Fruit fly (Drosophila melanogaster) whole organism, pupa: ENCODE results near the gene CG42810.

Experiments used
- CG14655 ChIP-seq: fragments of 200-800 bp; sonication (Bioruptor generic); optimal IDR thresholded peaks from 3 replicates; lab custom pipeline; 2017; ENCODE audit warnings: mild to moderate bottlenecking, missing biosample characterization, missing genetic modification reagents, missing genetic modification characterization
- CG15710 ChIP-seq: fragments of 200-800 bp; sonication (Bioruptor generic); optimal IDR thresholded peaks from 2 replicates; lab custom pipeline; 2018; ENCODE audit warnings: missing biosample characterization, mild to moderate bottlenecking, missing genetic modification characterization, moderate library complexity
- CG8159 ChIP-seq: fragments of 200-800 bp; sonication (Bioruptor generic); optimal IDR thresholded peaks from 3 replicates; lab custom pipeline; 2018; ENCODE audit warnings: missing biosample characterization, mild to moderate bottlenecking, missing genetic modification characterization, moderate library complexity
- Ets98B ChIP-seq: fragments of 200-800 bp; sonication (Bioruptor generic); IDR thresholded peaks from 2 replicates; pipeline ENCODE4 v1.3.6; 2022; ENCODE audit warnings: missing biosample characterization, missing genetic modification characterization

- TF ChIP-seq CG15710 (tag; lab: Kevin White, UChicago) (no peak), CG8159 (tag; lab: Kevin White, UChicago) (no peak), Ets98B (GFP tag; lab: Robert Waterston, UW) (no peak), CG14655 (GFP tag; lab: Kevin White, UChicago) (no peak)
Observed at dm6 chr2L:13412219-13412618, 47.3 kb upstream of the CG42810 start, which contains the start of gene Flad2.
